Fruit fly (Drosophila melanogaster) Kc167 (cell line): ENCODE measurements around the gene vers.

Experiments
- Myc ChIP-seq: fragments of >200 bp; optimal IDR thresholded peaks from 2 replicates; lab custom pipeline; 2017; ENCODE audit warnings: missing external identifiers
- Sin3A ChIP-seq: fragments of >200 bp; optimal IDR thresholded peaks from 2 replicates; lab custom pipeline; 2018; ENCODE audit warnings: missing external identifiers
- h ChIP-seq: fragments of >200 bp; optimal IDR thresholded peaks from 3 replicates; lab custom pipeline; 2018; ENCODE audit warnings: missing external identifiers
- insv ChIP-seq: fragments of >200 bp; optimal IDR thresholded peaks from 3 replicates; lab custom pipeline; 2018; ENCODE audit warnings: missing external identifiers
- psq ChIP-seq: fragments of >200 bp; optimal IDR thresholded peaks from 2 replicates; lab custom pipeline; 2017; ENCODE audit warnings: missing external identifiers
- ttk ChIP-seq: sonication (Bioruptor generic); optimal IDR thresholded peaks from 2 replicates; lab custom pipeline; 2017; ENCODE audit warnings: missing external identifiers

DNA sequence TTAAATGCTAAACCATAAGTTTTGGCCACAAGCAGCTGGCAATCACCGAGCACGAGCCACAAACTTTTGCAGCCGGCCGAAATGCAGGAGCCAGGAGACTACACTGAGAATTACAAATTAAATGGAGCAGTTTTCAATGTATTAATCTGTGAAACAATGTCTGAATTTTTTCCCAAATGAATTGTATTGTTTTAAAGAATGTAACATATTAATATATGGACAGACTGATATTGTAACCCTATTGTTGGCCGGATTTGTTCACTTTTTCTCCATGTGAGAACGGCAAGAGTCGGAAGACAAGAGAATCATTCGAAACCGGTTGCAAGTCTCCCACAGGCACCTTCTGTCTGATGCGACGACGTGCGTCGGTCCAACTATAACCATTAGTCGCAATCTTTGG, 798 bp upstream of the vers start:
- TF ChIP-seq psq (lab: Kevin White, UChicago) (no peak), h (lab: Kevin White, UChicago) (no peak), Myc (lab: Kevin White, UChicago) (no peak), Sin3A (lab: Kevin White, UChicago) (no peak), ttk (lab: Kevin White, UChicago) (no peak), insv (lab: Kevin White, UChicago) (no peak)
